Worm (Caenorhabditis elegans) whole organism, mixed stage, embryonic: Measurements from ENCODE around the gene ZK287.1.

Experiments
- M03D4.4 ChIP-seq: sonication (generic microtip); optimal IDR thresholded peaks from 2 replicates; lab custom pipeline; 2017; ENCODE audit warnings: mild to moderate bottlenecking, missing genetic modification characterization, missing compliant biosample characterization
- bed-3 ChIP-seq: fragments of 200-800 bp; sonication (Bioruptor generic); optimal IDR thresholded peaks from 3 replicates; lab custom pipeline; 2018; ENCODE audit warnings: mild to moderate bottlenecking, missing genetic modification characterization, moderate library complexity, missing compliant biosample characterization
- blmp-1 ChIP-seq: fragments of 150-350 bp; optimal IDR thresholded peaks from 2 replicates; lab custom pipeline; 2014; ENCODE audit warnings: missing biosample characterization, missing genetic modification characterization
- ceh-43 ChIP-seq: fragments of 200-800 bp; sonication (Bioruptor generic); optimal IDR thresholded peaks from 2 replicates; lab custom pipeline; 2018; ENCODE audit warnings: mild to moderate bottlenecking, missing genetic modification characterization, moderate library complexity, missing compliant biosample characterization
- ceh-83 ChIP-seq: fragments of 200-800 bp; sonication (Bioruptor generic); optimal IDR thresholded peaks from 2 replicates; lab custom pipeline; 2018; ENCODE audit warnings: mild to moderate bottlenecking, missing genetic modification characterization, missing compliant biosample characterization
- ces-1 ChIP-seq: fragments of 150-350 bp; optimal IDR thresholded peaks from 2 replicates; lab custom pipeline; 2014; ENCODE audit warnings: missing biosample characterization, missing genetic modification reagents, missing genetic modification characterization
- cnd-1 ChIP-seq: fragments of 200-800 bp; sonication (Bioruptor generic); optimal IDR thresholded peaks from 2 replicates; lab custom pipeline; 2018; ENCODE audit warnings: mild to moderate bottlenecking, missing genetic modification characterization, missing compliant biosample characterization
- drap-1 ChIP-seq: fragments of 200-800 bp; sonication (Bioruptor generic); optimal IDR thresholded peaks from 3 replicates; lab custom pipeline; 2018; ENCODE audit warnings: mild to moderate bottlenecking, missing genetic modification characterization, missing compliant biosample characterization
- elt-1 ChIP-seq: sonication (generic microtip); optimal IDR thresholded peaks from 2 replicates; lab custom pipeline; 2017; ENCODE audit warnings: missing genetic modification characterization, mild to moderate bottlenecking, missing compliant biosample characterization, antibody characterized with exemption, moderate library complexity, borderline replicate concordance; ENCODE audit not compliant: insufficient read depth
- elt-3 ChIP-seq: fragments of 150-350 bp; optimal IDR thresholded peaks from 2 replicates; lab custom pipeline; 2014; ENCODE audit warnings: missing biosample characterization, missing genetic modification characterization
- flh-1 ChIP-seq: fragments of 200-800 bp; sonication (Bioruptor generic); optimal IDR thresholded peaks from 2 replicates; lab custom pipeline; 2018; ENCODE audit warnings: mild to moderate bottlenecking, missing genetic modification characterization, moderate library complexity, missing compliant biosample characterization
- ham-2 ChIP-seq: fragments of 200-800 bp; sonication (Bioruptor generic); optimal IDR thresholded peaks from 2 replicates; lab custom pipeline; 2018; ENCODE audit warnings: mild to moderate bottlenecking, missing genetic modification characterization, missing compliant biosample characterization
- hlh-1 ChIP-seq: fragments of 150-350 bp; optimal IDR thresholded peaks from 2 replicates; lab custom pipeline; 2014; ENCODE audit warnings: missing biosample characterization, missing genetic modification reagents, missing genetic modification characterization
- lin-32 ChIP-seq: fragments of 200-800 bp; sonication (Bioruptor generic); optimal IDR thresholded peaks from 2 replicates; lab custom pipeline; 2018; ENCODE audit warnings: mild to moderate bottlenecking, missing genetic modification characterization, missing compliant biosample characterization
- lsy-2 ChIP-seq: fragments of 150-350 bp; optimal IDR thresholded peaks from 2 replicates; lab custom pipeline; 2014; ENCODE audit warnings: missing biosample characterization, missing genetic modification characterization
- mab-5 ChIP-seq: fragments of 150-350 bp; optimal IDR thresholded peaks from 2 replicates; lab custom pipeline; 2014; ENCODE audit warnings: missing biosample characterization, missing genetic modification characterization
- mep-1 ChIP-seq: fragments of 150-350 bp; optimal IDR thresholded peaks from 2 replicates; lab custom pipeline; 2017; ENCODE audit warnings: missing biosample characterization, missing genetic modification reagents, missing genetic modification characterization, inconsistent platforms
- nhr-12 ChIP-seq: fragments of 150-350 bp; optimal IDR thresholded peaks from 2 replicates; lab custom pipeline; 2014; ENCODE audit warnings: missing biosample characterization, missing genetic modification characterization
- nhr-2 ChIP-seq: fragments of 150-350 bp; optimal IDR thresholded peaks from 2 replicates; lab custom pipeline; 2014; ENCODE audit warnings: missing biosample characterization, missing genetic modification characterization
- nhr-28 ChIP-seq: fragments of 150-350 bp; optimal IDR thresholded peaks from 2 replicates; lab custom pipeline; 2014; ENCODE audit warnings: missing biosample characterization, missing genetic modification characterization
- nhr-76 ChIP-seq: sonication (generic microtip); optimal IDR thresholded peaks from 2 replicates; lab custom pipeline; 2017; ENCODE audit warnings: missing biosample characterization, missing genetic modification characterization
- pha-4 ChIP-seq: fragments of 150-350 bp; optimal IDR thresholded peaks from 2 replicates; lab custom pipeline; 2018; ENCODE audit warnings: missing biosample characterization, missing genetic modification reagents, missing genetic modification characterization
- snpc-4 ChIP-seq: fragments of 150-350 bp; optimal IDR thresholded peaks from 2 replicates; lab custom pipeline; 2014; ENCODE audit warnings: missing biosample characterization, missing genetic modification characterization
- sptf-1 ChIP-seq: sonication (generic microtip); optimal IDR thresholded peaks from 2 replicates; lab custom pipeline; 2017; ENCODE audit warnings: mild to moderate bottlenecking, missing genetic modification characterization, moderate library complexity, missing compliant biosample characterization
- tbx-8 ChIP-seq: fragments of 200-800 bp; sonication (Bioruptor generic); optimal IDR thresholded peaks from 2 replicates; lab custom pipeline; 2018; ENCODE audit warnings: mild to moderate bottlenecking, missing genetic modification characterization, moderate library complexity, missing compliant biosample characterization
- unc-120 ChIP-seq: sonication (generic microtip); optimal IDR thresholded peaks from 2 replicates; lab custom pipeline; 2017; ENCODE audit warnings: missing genetic modification characterization, missing compliant biosample characterization; ENCODE audit not compliant: poor library complexity, severe bottlenecking
- unc-62 ChIP-seq: fragments of 150-350 bp; optimal IDR thresholded peaks from 2 replicates; lab custom pipeline; 2014; ENCODE audit warnings: missing biosample characterization, missing genetic modification reagents, missing genetic modification characterization
- zip-8 ChIP-seq: fragments of 150-350 bp; optimal IDR thresholded peaks from 2 replicates; lab custom pipeline; 2014; ENCODE audit warnings: missing biosample characterization, missing genetic modification characterization
- ztf-11 ChIP-seq: fragments of 150-350 bp; optimal IDR thresholded peaks from 2 replicates; lab custom pipeline; 2014; ENCODE audit warnings: missing biosample characterization, missing genetic modification characterization

ZK287.1 gene

DNA sequence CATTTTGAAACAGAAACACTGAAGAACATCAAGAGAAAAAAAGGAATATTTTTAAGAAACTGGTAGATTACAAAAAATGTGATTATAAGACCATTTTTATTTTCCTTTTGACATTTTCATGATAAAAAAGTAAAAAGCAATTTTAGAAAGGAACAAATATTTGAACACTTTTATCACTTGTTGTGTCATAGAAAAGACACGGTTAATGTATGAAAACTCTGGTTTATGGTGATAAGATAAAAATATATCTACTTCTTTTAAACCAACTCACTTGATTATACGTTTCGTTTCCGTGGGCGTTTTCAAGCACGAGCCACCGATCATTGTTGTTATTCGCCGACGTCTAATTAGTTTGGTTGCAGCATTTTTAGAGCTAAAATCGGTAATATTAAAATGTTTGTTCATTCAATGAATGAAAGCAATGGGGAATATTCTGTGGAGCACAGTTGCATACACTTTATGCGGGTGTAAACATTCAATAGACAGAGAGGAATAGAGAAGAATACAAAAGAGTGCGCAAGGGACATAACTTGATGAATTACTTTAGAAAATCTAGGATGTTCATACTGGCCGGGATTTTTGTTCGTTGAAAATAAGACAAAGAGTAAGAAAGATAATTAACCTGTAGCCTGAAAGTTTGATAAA is 6.8 kb downstream of the ZK287.1 start, which contains the start of gene sulp-8:
Gene sulp-8, minus strand, starts transcription at position 469 of the 645 bp plus-strand sequence.
- TF ChIP-seq unc-62 (GFP tag; lab: Kevin White, UChicago) (no peak), pha-4 (tag; lab: Kevin White, UChicago) (peak; percentile 57)

DNA sequence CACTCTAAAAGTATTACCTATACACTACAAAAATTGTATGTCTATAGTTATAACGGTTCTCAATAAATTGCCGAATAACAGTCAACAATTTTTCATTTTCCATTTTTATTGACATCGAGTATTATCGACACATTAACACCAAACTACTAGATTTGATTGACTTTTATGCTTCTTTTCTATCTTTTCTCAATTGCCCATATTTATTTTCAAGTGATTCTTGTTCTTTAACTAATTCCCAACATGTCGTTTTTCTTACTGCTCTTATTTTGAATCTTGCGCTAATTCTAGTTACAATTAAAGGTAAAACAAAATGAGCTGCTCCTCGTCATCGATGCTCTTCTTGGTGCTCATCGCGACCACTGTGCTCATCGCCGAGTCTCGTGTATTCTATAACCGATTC is 11.5 kb downstream of the ZK287.1 start, which contains the start of gene cthd-1:
Gene cthd-1, plus strand, starts transcription at position 301 of the 400 bp plus-strand sequence.
- TF ChIP-seq hlh-1 (tag; lab: Kevin White, UChicago), result no peak
- TF ChIP-seq sptf-1 (tag; lab: Kevin White, UChicago), result no peak
- TF ChIP-seq flh-1 (GFP tag; lab: Kevin White, UChicago), result no peak
- no peak for TF ChIP-seq tbx-8 (GFP tag; lab: Kevin White, UChicago)
- no peak for TF ChIP-seq lin-32 (GFP tag; lab: Kevin White, UChicago)
- no peak for TF ChIP-seq blmp-1 (tag; lab: Kevin White, UChicago)
- no peak for TF ChIP-seq ces-1 (GFP tag; lab: Kevin White, UChicago)
- TF ChIP-seq elt-3 (tag; lab: Kevin White, UChicago), result no peak
- no peak for TF ChIP-seq M03D4.4 (tag; lab: Kevin White, UChicago)
- TF ChIP-seq ham-2 (GFP tag; lab: Kevin White, UChicago), result no peak
- TF ChIP-seq lsy-2 (tag; lab: Kevin White, UChicago), result no peak
- TF ChIP-seq unc-120 (tag; lab: Kevin White, UChicago), result no peak
- no peak for TF ChIP-seq bed-3 (GFP tag; lab: Kevin White, UChicago)
- no peak for TF ChIP-seq zip-8
- TF ChIP-seq nhr-12 (tag; lab: Kevin White, UChicago), result no peak
- no peak for TF ChIP-seq nhr-76 (tag; lab: Kevin White, UChicago)
- TF ChIP-seq cnd-1 (tag; lab: Kevin White, UChicago), result no peak
- TF ChIP-seq unc-62 (GFP tag; lab: Kevin White, UChicago), result no peak
- TF ChIP-seq ceh-43 (GFP tag; lab: Kevin White, UChicago), result no peak
- TF ChIP-seq, all 35 proteins: peak for 0

DNA sequence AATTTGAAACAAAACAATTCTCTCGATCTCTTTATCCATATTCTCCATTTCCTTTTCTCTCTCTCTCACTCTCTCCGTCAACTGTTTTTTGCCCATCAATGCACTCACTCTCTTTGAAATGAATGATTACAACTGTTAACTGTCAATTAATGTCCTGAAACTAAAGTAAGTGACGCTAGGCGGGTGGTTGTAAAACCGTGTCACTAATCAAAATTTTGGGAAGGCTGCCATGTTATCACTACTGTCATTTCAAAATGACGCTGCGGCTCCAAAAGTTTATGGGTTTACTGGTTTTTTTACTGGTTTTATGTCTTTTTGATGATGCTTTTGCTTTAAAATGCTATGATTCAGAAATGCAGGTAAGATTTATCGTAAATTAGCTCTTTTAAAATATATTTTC is 12.7 kb downstream of the ZK287.1 start, which contains the start of gene ZK287.9:
Gene ZK287.9, plus strand, starts transcription at position 192 of the 400 bp plus-strand sequence.
- no peak for TF ChIP-seq snpc-4 (tag; lab: Kevin White, UChicago)
- no peak for TF ChIP-seq ceh-83 (GFP tag; lab: Kevin White, UChicago)
- TF ChIP-seq cnd-1 (tag; lab: Kevin White, UChicago), result no peak
- TF ChIP-seq blmp-1 (tag; lab: Kevin White, UChicago), result no peak
- no peak for TF ChIP-seq sptf-1 (tag; lab: Kevin White, UChicago)
- TF ChIP-seq nhr-76 (tag; lab: Kevin White, UChicago), result no peak
- TF ChIP-seq nhr-28 (tag; lab: Kevin White, UChicago), result no peak
- TF ChIP-seq nhr-12 (tag; lab: Kevin White, UChicago), result no peak

DNA sequence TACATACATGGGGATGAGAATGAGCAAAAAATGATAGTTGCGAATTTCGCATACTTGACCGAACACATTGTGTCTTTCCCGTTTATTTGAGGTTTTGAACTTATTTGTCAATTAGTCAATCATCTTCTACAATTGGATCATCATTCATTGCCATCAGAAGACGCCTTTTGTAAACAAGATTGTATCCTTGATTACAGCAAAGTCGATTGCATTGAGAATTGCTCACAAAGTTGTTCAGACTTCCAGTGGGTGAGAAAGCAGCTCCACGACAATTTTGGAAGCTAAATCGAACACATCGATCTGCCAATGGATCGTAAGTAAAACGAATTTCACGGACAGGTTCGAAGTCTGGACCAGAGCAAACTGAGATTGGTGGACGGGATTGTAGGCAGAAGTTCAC is 13.8 kb downstream of the ZK287.1 start:
- TF ChIP-seq ceh-83 (GFP tag; lab: Kevin White, UChicago) (no peak), M03D4.4 (tag; lab: Kevin White, UChicago) (no peak), ztf-11 (tag; lab: Kevin White, UChicago) (no peak), drap-1 (GFP tag; lab: Kevin White, UChicago) (no peak), blmp-1 (tag; lab: Kevin White, UChicago) (no peak), unc-62 (GFP tag; lab: Kevin White, UChicago) (no peak), elt-1 (tag; lab: Kevin White, UChicago) (no peak), lin-32 (GFP tag; lab: Kevin White, UChicago) (no peak)

DNA sequence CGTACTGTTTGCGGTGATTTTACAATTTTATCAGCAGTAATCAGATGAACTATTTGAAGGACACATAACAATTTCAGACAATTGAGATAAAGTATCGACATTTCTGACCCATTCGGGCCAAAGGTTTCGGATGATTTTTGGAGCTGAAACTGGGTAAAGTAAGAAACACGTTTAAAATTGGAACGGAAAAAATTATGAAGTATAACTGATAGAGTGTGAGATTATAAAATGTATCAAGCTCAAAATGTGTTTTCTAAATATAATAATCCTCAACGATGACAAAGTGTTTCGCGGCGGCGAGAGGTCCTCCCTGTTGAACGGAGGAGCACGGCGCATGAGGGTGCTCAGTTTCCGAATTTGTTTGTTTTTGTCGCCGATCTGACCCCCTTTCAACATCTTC is 19.1 kb downstream of the ZK287.1 start, which contains the start of gene ZK287.4:
Gene ZK287.4, minus strand, starts transcription at position 101 of the 400 bp plus-strand sequence.
- TF ChIP-seq blmp-1 (tag; lab: Kevin White, UChicago) (no peak), lsy-2 (tag; lab: Kevin White, UChicago) (no peak), nhr-2 (tag; lab: Kevin White, UChicago) (no peak), ceh-83 (GFP tag; lab: Kevin White, UChicago) (no peak), mep-1 (no peak), hlh-1 (tag; lab: Kevin White, UChicago) (no peak), cnd-1 (tag; lab: Kevin White, UChicago) (no peak), mab-5 (tag; lab: Kevin White, UChicago) (no peak), unc-62 (GFP tag; lab: Kevin White, UChicago) (no peak), nhr-76 (tag; lab: Kevin White, UChicago) (no peak)
